Worm (Caenorhabditis elegans) whole organism, L3 larva: ENCODE data around the gene F14F7.5.

Source experiments
- aly-2 ChIP-seq: fragments of 150-350 bp; optimal IDR thresholded peaks from 2 replicates; lab custom pipeline; 2014; ENCODE audit warnings: missing biosample characterization, missing genetic modification characterization
- snpc-4 ChIP-seq: fragments of 150-350 bp; optimal IDR thresholded peaks from 2 replicates; lab custom pipeline; 2014; ENCODE audit warnings: missing biosample characterization, missing genetic modification characterization
- unc-62 ChIP-seq: fragments of 150-350 bp; sonication (generic microtip); optimal IDR thresholded peaks from 4 replicates; lab custom pipeline; 2014; ENCODE audit warnings: missing biosample characterization, missing genetic modification reagents, missing genetic modification characterization
- zag-1 ChIP-seq: fragments of 150-350 bp; optimal IDR thresholded peaks from 2 replicates; lab custom pipeline; 2014; ENCODE audit warnings: missing biosample characterization, missing genetic modification characterization

DNA sequence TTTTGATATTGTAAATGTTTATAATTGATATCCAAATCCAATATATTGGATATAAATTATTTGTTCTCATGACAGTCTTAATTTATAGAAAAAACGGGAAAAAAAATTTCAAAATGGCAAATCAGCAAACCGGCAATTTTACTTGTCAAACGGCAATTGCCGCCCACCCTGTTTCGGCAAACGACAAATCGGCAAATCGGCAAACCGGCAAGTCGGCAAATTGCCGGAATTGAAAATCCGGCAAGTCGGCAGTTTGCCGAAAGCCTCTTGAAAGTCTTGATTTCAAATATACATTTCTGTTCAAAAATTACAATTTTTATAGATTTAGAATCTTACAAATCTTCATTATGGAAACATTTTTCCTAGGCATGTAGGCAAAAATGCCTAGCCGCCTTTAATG lies 3.9 kb upstream of the F14F7.5 start:
- no peak for TF ChIP-seq aly-2 (tag; lab: Kevin White, UChicago)
- no peak for TF ChIP-seq zag-1
- TF ChIP-seq snpc-4 (tag; lab: Kevin White, UChicago): no peak
- TF ChIP-seq unc-62: no peak
